Worm (Caenorhabditis elegans) whole organism, L3 larva: Measurements from ENCODE around the gene ubh-1.

Experiments
- daf-12 ChIP-seq: fragments of 150-350 bp; optimal IDR thresholded peaks from 2 replicates; lab custom pipeline; 2014; ENCODE audit warnings: missing biosample characterization, missing genetic modification reagents, missing genetic modification characterization
- lin-15B ChIP-seq: fragments of 150-350 bp; optimal IDR thresholded peaks from 2 replicates; lab custom pipeline; 2014; ENCODE audit warnings: missing biosample characterization, missing genetic modification characterization
- nhr-23 ChIP-seq: fragments of 150-350 bp; optimal IDR thresholded peaks from 2 replicates; lab custom pipeline; 2014; ENCODE audit warnings: missing biosample characterization, missing genetic modification reagents, missing genetic modification characterization
- ztf-11 ChIP-seq: fragments of 150-350 bp; optimal IDR thresholded peaks from 2 replicates; lab custom pipeline; 2014; ENCODE audit warnings: missing biosample characterization, missing genetic modification characterization
- ztf-4 ChIP-seq: fragments of 150-350 bp; optimal IDR thresholded peaks from 2 replicates; lab custom pipeline; 2014; ENCODE audit warnings: missing biosample characterization, missing genetic modification characterization

DNA sequence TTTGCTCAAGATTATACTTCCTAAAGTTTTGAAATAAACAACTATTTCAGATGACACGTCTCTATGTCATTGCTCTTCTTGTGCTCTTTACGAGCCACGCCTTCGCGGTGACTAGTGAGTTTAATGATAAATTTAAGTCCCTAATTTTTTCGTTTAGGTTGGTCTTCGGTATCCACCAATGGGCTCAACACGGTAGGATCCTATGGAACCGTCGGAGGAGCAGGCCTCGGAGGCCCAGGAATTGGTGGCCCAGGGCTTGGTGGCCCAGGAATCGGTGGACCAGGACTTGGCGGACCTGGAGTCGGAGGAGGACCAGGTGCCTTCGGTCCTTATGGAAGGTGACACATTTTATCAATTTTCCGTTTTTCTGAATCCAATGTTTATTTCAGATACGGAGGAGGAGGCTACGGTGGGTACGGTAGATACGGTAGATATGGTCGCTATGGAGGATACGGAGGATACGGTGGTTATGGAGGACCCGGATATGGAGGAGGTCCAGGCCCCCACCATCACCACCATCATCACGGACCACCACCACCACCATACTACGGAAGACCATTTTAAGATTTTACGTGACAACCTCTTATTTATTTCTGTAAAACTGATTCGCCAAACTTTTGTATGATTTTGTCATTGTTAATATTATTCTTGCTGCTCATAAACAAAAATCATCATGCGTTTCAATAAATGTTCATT lies 9.3 kb upstream of the ubh-1 start, which contains the start of the genes F46E10.2 and F46E10.18:
- no peak for TF ChIP-seq lin-15B
- no peak for TF ChIP-seq ztf-4
- no peak for TF ChIP-seq nhr-23 (tag; lab: Kevin White, UChicago)
- TF ChIP-seq daf-12 (tag; lab: Kevin White, UChicago), result no peak
- no peak for TF ChIP-seq ztf-11 (tag; lab: Kevin White, UChicago)
